Fruit fly (Drosophila melanogaster): ENCODE measurements around the gene Orct.

The Orct gene

DNA sequence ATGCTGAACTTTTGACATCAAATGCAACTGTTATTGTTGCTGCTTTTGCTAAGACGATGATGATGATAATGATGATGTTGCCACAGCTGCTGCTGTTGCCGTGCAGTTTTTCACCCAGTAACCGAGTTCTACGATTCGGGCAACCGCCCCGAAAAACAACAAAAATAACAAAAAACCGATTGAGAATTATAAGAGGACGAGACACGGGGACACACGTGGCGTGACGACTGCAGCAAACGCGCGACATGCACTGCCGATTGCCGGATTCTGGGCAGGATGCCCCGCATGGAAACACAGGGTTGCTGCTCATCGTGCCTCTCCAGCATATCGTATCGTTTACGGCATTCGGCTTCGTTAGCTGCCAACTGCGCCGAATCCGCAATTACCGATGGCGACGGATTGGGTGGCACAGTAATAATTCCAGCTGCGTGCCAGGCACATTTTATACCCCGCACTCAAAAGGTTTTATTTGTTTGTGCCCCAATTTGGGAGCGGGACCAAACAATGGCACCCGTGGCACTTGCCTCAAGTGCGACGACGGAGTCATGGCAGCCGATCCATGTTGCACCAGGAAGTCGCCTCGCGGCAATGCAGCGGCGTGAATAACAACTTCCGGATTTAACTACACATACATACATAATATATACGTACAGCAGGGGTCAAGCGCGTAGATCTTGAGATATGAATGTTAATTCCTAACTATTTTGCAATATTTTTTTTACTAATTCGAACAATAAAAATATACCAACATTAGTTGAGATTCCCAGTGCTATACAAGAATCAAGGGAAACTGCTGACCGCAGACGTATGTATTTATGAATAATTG lies 12.3 kb upstream of the Orct start (continued):
- 0 out of 3 replicates have a peak, but pooled peaks have one; percentile 13 for TF ChIP-seq Opbp (GFP tag; IDR thresholded peaks at IDR 0.05; ENCODE audit: partially characterized antibody)
- no peak for TF ChIP-seq kah (GFP tag; optimal IDR thresholded peaks at IDR 0.05)
- no peak for TF ChIP-seq CG15011 (GFP tag; optimal IDR thresholded peaks at IDR 0.05)
- no peak for TF ChIP-seq CG7963 (GFP tag; IDR thresholded peaks at IDR 0.05; ENCODE audit: partially characterized antibody)
- TF ChIP-seq row (GFP tag; IDR thresholded peaks at IDR 0.05) = peak; percentile 58; the same call in 2 of the 3 replicates
- no peak for TF ChIP-seq gsb (GFP tag; IDR thresholded peaks at IDR 0.05)
- TF ChIP-seq CG13424 (tag; optimal IDR thresholded peaks at IDR 0.05) = no peak
- TF ChIP-seq CG5953 (GFP tag; IDR thresholded peaks at IDR 0.05) = no peak
- no peak for TF ChIP-seq CG4730 (GFP tag; IDR thresholded peaks at IDR 0.05)
- no peak for TF ChIP-seq yki (optimal IDR thresholded peaks at IDR 0.05)
- TF ChIP-seq gfzf (GFP tag; optimal IDR thresholded peaks at IDR 0.05) = no peak
- TF ChIP-seq Hey (tag; optimal IDR thresholded peaks at IDR 0.05) = peak; percentile 28
- no peak for TF ChIP-seq ab (GFP tag; optimal IDR thresholded peaks at IDR 0.05)
- peak; percentile 92 for TF ChIP-seq Deaf1 (tag; optimal IDR thresholded peaks at IDR 0.05)
- no peak for TF ChIP-seq CG3995 (GFP tag; optimal IDR thresholded peaks at IDR 0.05)
- no peak for TF ChIP-seq tna (GFP tag; IDR thresholded peaks at IDR 0.05; ENCODE audit: partially characterized antibody)
- no peak for TF ChIP-seq CG12391 (tag; optimal IDR thresholded peaks at IDR 0.05)
- TF ChIP-seq zf30C (GFP tag; optimal IDR thresholded peaks at IDR 0.05) = no peak
- TF ChIP-seq CG30020 (tag; optimal IDR thresholded peaks at IDR 0.05) = no peak
- no peak for TF ChIP-seq ind (GFP tag; optimal IDR thresholded peaks at IDR 0.05)
- TF ChIP-seq tgo (GFP tag; IDR thresholded peaks at IDR 0.05) = no peak
- TF ChIP-seq gcm2 (GFP tag; optimal IDR thresholded peaks at IDR 0.05) = no peak
- no peak for TF ChIP-seq mld (GFP tag; IDR thresholded peaks at IDR 0.05; ENCODE audit: partially characterized antibody)
- TF ChIP-seq chinmo (GFP tag; IDR thresholded peaks at IDR 0.05; ENCODE audit: partially characterized antibody) = 0 out of 4 replicates have a peak, but pooled peaks have one; percentile 42
- no peak for TF ChIP-seq mirr (GFP tag; optimal IDR thresholded peaks at IDR 0.05)
- TF ChIP-seq Mad (GFP tag; optimal IDR thresholded peaks at IDR 0.05) = no peak
- TF ChIP-seq ci (GFP tag; IDR thresholded peaks at IDR 0.05) = 0 out of 3 replicates have a peak, but pooled peaks have one; percentile 11
- TF ChIP-seq CG3726 (GFP tag; IDR thresholded peaks at IDR 0.05) = no peak
- TF ChIP-seq CG15514 (GFP tag; optimal IDR thresholded peaks at IDR 0.05) = no peak
- no peak for TF ChIP-seq toy (GFP tag; IDR thresholded peaks at IDR 0.05)
- no peak for TF ChIP-seq Ada2b (GFP tag; IDR thresholded peaks at IDR 0.05)
- TF ChIP-seq Nf-YB (GFP tag; optimal IDR thresholded peaks at IDR 0.05) = no peak
- no peak for TF ChIP-seq Meics (GFP tag; optimal IDR thresholded peaks at IDR 0.05)
- TF ChIP-seq CG10654 (GFP tag; optimal IDR thresholded peaks at IDR 0.05) = no peak
- no peak for TF ChIP-seq CG7357 (GFP tag; IDR thresholded peaks at IDR 0.05)
- TF ChIP-seq CG13894 (tag; optimal IDR thresholded peaks at IDR 0.05) = peak; percentile 40
- no peak for TF ChIP-seq Gug (GFP tag; IDR thresholded peaks at IDR 0.05)
- TF ChIP-seq bcd (GFP tag; optimal IDR thresholded peaks at IDR 0.05) = peak; percentile 14
- TF ChIP-seq Med (GFP tag) = peak; percentile 71
- TF ChIP-seq her (GFP tag; optimal IDR thresholded peaks at IDR 0.05) = no peak
- no peak for TF ChIP-seq repo (GFP tag; optimal IDR thresholded peaks at IDR 0.05)
- TF ChIP-seq CG18599 (GFP tag; optimal IDR thresholded peaks at IDR 0.05) = peak; percentile 46
- no peak for TF ChIP-seq dati (GFP tag; IDR thresholded peaks at IDR 0.05)
- no peak for TF ChIP-seq slp2 (GFP tag; optimal IDR thresholded peaks at IDR 0.05)
- TF ChIP-seq ftz-f1 (GFP tag; optimal IDR thresholded peaks at IDR 0.05) = no peak
- TF ChIP-seq CG3281 (GFP tag; optimal IDR thresholded peaks at IDR 0.05) = no peak
- TF ChIP-seq vvl (GFP tag; IDR thresholded peaks at IDR 0.05) = 0 out of 2 replicates have a peak, but pooled peaks have one; percentile 9
- no peak for TF ChIP-seq lbe (GFP tag; optimal IDR thresholded peaks at IDR 0.05)
- TF ChIP-seq CG42726 (GFP tag; IDR thresholded peaks at IDR 0.05; ENCODE audit: partially characterized antibody) = no peak; the same call in 1 of the 2 replicates
